Worm (Caenorhabditis elegans) whole organism, young adult: ENCODE measurements around the gene dve-1.

ENCODE experiments used
- K11D2.4 ChIP-seq: fragments of 200-800 bp; sonication (Bioruptor generic); IDR thresholded peaks from 2 replicates; pipeline ENCODE4 v1.3.6; 2022; ENCODE audit warnings: missing genetic modification reagents, missing genetic modification characterization, missing compliant biosample characterization
- ztf-25 ChIP-seq: fragments of 200-800 bp; sonication (Bioruptor generic); IDR thresholded peaks from 2 replicates; pipeline ENCODE4 v1.3.6; 2022; ENCODE audit warnings: missing genetic modification reagents, missing genetic modification characterization, missing compliant biosample characterization

DNA sequence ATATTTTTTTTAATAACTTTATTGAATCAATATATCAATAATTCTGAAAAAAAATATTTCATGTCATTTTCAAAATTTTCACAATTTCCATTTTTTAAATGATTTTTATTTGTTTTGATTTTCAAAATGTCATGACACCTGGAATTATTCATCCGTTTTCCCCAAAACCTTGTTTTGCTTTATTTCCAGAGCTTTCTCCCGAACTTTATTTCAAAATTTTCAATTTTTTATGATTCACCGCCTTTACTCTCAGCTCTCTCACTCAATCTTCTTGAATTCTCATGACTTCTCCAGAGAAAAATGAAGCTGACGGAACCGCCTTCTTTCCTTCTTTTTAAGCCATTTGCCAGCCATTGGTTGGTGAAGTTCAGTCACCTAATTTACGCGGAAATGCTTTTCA, 29.0 kb downstream of the dve-1 start, which contains the start of gene R04A9.1:
- TF ChIP-seq ztf-25 (GFP tag; lab: Robert Waterston, UW) (no peak), K11D2.4 (no peak)
